Worm (Caenorhabditis elegans) whole organism, L1 larva: Measurements from ENCODE around the gene pmp-4.

Source experiments
- jun-1 ChIP-seq: fragments of 150-350 bp; optimal IDR thresholded peaks from 2 replicates; lab custom pipeline; 2014; ENCODE audit warnings: missing biosample characterization, missing genetic modification reagents, missing genetic modification characterization
- lin-13 ChIP-seq: fragments of 150-350 bp; optimal IDR thresholded peaks from 2 replicates; lab custom pipeline; 2014; ENCODE audit warnings: missing biosample characterization, missing genetic modification reagents, missing genetic modification characterization
- mdl-1 ChIP-seq, 2 experiments: fragments of 150-350 bp; optimal IDR thresholded peaks; 2 replicates each; lab custom pipeline; 2014 to 2017; ENCODE audit warnings: missing biosample characterization in 2 of 2, missing genetic modification characterization in 2 of 2, inconsistent platforms in 1 of 2

DNA sequence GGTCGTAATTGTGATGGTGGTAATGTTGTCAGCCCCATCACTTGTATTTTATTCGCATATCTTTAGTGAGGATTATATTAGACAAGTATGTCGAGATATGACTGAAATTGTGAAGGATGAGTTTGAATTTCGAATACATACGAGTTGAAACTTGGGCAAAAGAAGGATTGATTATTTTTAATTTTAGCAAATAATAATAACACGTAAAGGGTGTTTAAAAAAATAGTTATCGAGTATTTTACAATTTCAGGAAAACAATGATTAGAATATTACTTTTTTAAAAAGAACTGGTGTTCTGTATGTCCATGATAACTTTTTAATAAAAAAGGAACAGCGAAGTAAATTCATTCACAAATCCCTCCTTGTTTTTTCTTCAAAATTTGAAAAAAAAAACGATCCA is 45.0 kb upstream of the pmp-4 start, which contains the start of gene F11E6.8:
- TF ChIP-seq lin-13 (GFP tag; lab: Kevin White, UChicago) (no peak), jun-1 (no peak), mdl-1 (tag; optimal IDR thresholded peaks at IDR 0.05; lab: Kevin White, UChicago) (no peak)
